Fruit fly (Drosophila melanogaster): ENCODE results near the gene CG8136.

DNA sequence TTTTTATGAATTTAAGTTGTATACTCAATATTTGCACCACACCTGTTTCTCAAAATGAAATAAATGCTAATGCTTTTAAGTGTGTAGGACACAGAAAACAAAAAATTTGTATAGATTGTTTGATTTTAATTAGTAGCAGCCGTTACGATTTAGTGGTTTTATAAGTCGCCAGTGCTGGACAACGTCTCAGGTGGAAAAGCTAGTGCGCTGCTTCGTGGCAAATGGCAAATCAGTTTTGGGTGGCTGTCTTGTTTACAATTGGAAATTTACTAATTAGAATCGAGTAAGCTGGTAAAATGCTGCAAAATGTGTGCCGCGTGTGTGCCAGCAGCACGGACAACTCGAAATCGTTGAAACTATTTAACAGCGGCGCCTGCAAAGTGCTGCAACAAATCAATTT lies 5.5 kb downstream of the CG8136 start, which contains the start of gene CG8159:
- TF ChIP-seq Dll (optimal IDR thresholded peaks at IDR 0.05): no peak
- no peak for TF ChIP-seq psq (optimal IDR thresholded peaks at IDR 0.05)
- no peak for TF ChIP-seq pan (optimal IDR thresholded peaks at IDR 0.05)
- no peak for TF ChIP-seq CG8478 (optimal IDR thresholded peaks at IDR 0.05)
- no peak for TF ChIP-seq usp (GFP tag; optimal IDR thresholded peaks at IDR 0.05)
- no peak for TF ChIP-seq EcR (GFP tag; optimal IDR thresholded peaks at IDR 0.05)

Measured in whole organism.